Fruit fly (Drosophila melanogaster) whole organism, embryonic: ENCODE measurements around the gene Surf1.

Source experiments
- Asciz ChIP-seq: fragments of 200-800 bp; sonication (Bioruptor generic); optimal IDR thresholded peaks from 2 replicates; lab custom pipeline; 2017; ENCODE audit warnings: missing biosample characterization, mild to moderate bottlenecking, missing genetic modification characterization, missing genetic modification reagents
- Bgb ChIP-seq: fragments of 200-800 bp; sonication (Bioruptor generic); IDR thresholded peaks from 2 replicates; pipeline ENCODE4 v1.3.6; 2022; ENCODE audit warnings: missing biosample characterization, missing genetic modification characterization; ENCODE audit not compliant: partially characterized antibody
- C15 ChIP-seq: fragments of 200-800 bp; sonication (Bioruptor generic); IDR thresholded peaks from 3 replicates; pipeline ENCODE4 v1.3.6; 2022; ENCODE audit warnings: missing biosample characterization, missing genetic modification characterization
- CG10267 ChIP-seq: fragments of 200-800 bp; sonication (Bioruptor generic); optimal IDR thresholded peaks from 2 replicates; lab custom pipeline; 2018; ENCODE audit warnings: missing biosample characterization, mild to moderate bottlenecking, missing genetic modification characterization, moderate library complexity
- CG11696 ChIP-seq: fragments of 200-800 bp; sonication (Bioruptor generic); IDR thresholded peaks from 2 replicates; pipeline ENCODE4 v1.3.6; 2022; ENCODE audit warnings: missing biosample characterization, missing genetic modification characterization
- CG12104 ChIP-seq: fragments of 200-800 bp; sonication (Bioruptor generic); optimal IDR thresholded peaks from 3 replicates; lab custom pipeline; 2016; ENCODE audit warnings: missing biosample characterization, missing genetic modification characterization
- CG12155 ChIP-seq: fragments of 200-800 bp; sonication (Bioruptor generic); optimal IDR thresholded peaks from 3 replicates; lab custom pipeline; 2016; ENCODE audit warnings: missing biosample characterization, missing genetic modification characterization
- CG12219 ChIP-seq: fragments of 200-800 bp; sonication (Bioruptor generic); optimal IDR thresholded peaks from 3 replicates; lab custom pipeline; 2018; ENCODE audit warnings: missing biosample characterization, mild to moderate bottlenecking, missing genetic modification characterization
- CG13624 ChIP-seq: fragments of 200-800 bp; sonication (Bioruptor generic); optimal IDR thresholded peaks from 2 replicates; lab custom pipeline; 2016; ENCODE audit warnings: missing biosample characterization, missing genetic modification characterization
- CG14710 ChIP-seq: fragments of 200-800 bp; sonication (Bioruptor generic); optimal IDR thresholded peaks from 3 replicates; lab custom pipeline; 2019; ENCODE audit warnings: missing biosample characterization, mild to moderate bottlenecking, missing genetic modification characterization, moderate library complexity
- CG1832 ChIP-seq: fragments of 200-800 bp; sonication (Bioruptor generic); optimal IDR thresholded peaks from 2 replicates; lab custom pipeline; 2017; ENCODE audit warnings: missing biosample characterization, mild to moderate bottlenecking, missing genetic modification characterization, inconsistent platforms
- CG2202 ChIP-seq: fragments of 200-800 bp; sonication (Bioruptor generic); optimal IDR thresholded peaks from 2 replicates; lab custom pipeline; 2018; ENCODE audit warnings: missing biosample characterization, mild to moderate bottlenecking, missing genetic modification characterization
- CG2712 ChIP-seq: fragments of 200-800 bp; optimal IDR thresholded peaks from 3 replicates; lab custom pipeline; 2019; ENCODE audit warnings: missing biosample characterization, mild to moderate bottlenecking, missing genetic modification characterization, moderate library complexity
- CG32532 ChIP-seq: fragments of 200-800 bp; sonication (Bioruptor generic); IDR thresholded peaks from 2 replicates; pipeline ENCODE4 v1.3.6; 2022; ENCODE audit warnings: missing biosample characterization, missing genetic modification characterization
- CG32772 ChIP-seq: fragments of 200-800 bp; sonication (Bioruptor generic); IDR thresholded peaks from 2 replicates; pipeline ENCODE4 v1.3.6; 2022; ENCODE audit warnings: missing biosample characterization, missing genetic modification characterization
- CG3407 ChIP-seq: fragments of 200-800 bp; sonication (Bioruptor generic); optimal IDR thresholded peaks from 2 replicates; lab custom pipeline; 2018; ENCODE audit warnings: missing biosample characterization, mild to moderate bottlenecking, missing genetic modification characterization
- CG4730 ChIP-seq: fragments of 200-800 bp; sonication (Bioruptor generic); IDR thresholded peaks from 2 replicates; pipeline ENCODE4 v1.3.6; 2022; ENCODE audit warnings: missing biosample characterization, missing genetic modification characterization
- CG7271 ChIP-seq: fragments of 200-800 bp; sonication (Bioruptor generic); optimal IDR thresholded peaks from 2 replicates; lab custom pipeline; 2018; ENCODE audit warnings: missing biosample characterization, mild to moderate bottlenecking, missing genetic modification characterization, moderate library complexity
- CG7963 ChIP-seq: fragments of 200-800 bp; sonication (Bioruptor generic); IDR thresholded peaks from 3 replicates; pipeline ENCODE4 v1.3.6; 2022; ENCODE audit warnings: missing biosample characterization, missing genetic modification characterization; ENCODE audit not compliant: partially characterized antibody
- CG8281 ChIP-seq: fragments of 200-800 bp; sonication (Bioruptor generic); optimal IDR thresholded peaks from 2 replicates; lab custom pipeline; 2018; ENCODE audit warnings: missing biosample characterization, mild to moderate bottlenecking, missing genetic modification characterization, moderate library complexity
- D19A ChIP-seq: fragments of 200-800 bp; optimal IDR thresholded peaks from 3 replicates; lab custom pipeline; 2019; ENCODE audit warnings: missing biosample characterization, mild to moderate bottlenecking, missing genetic modification characterization, moderate library complexity
- Dp ChIP-seq: fragments of 200-800 bp; sonication (Bioruptor generic); optimal IDR thresholded peaks from 2 replicates; lab custom pipeline; 2018; ENCODE audit warnings: missing biosample characterization, mild to moderate bottlenecking, missing genetic modification characterization, moderate library complexity
- Hey ChIP-seq: fragments of 200-800 bp; sonication (Bioruptor generic); optimal IDR thresholded peaks from 3 replicates; lab custom pipeline; 2018; ENCODE audit warnings: missing biosample characterization, mild to moderate bottlenecking, missing genetic modification characterization
- Mad ChIP-seq: fragments of 200-800 bp; sonication (Bioruptor generic); optimal IDR thresholded peaks from 2 replicates; lab custom pipeline; 2016; ENCODE audit warnings: missing biosample characterization, missing genetic modification characterization
- NC2α ChIP-seq: fragments of 200-800 bp; sonication (Bioruptor generic); optimal IDR thresholded peaks from 2 replicates; lab custom pipeline; 2016; ENCODE audit warnings: missing biosample characterization, missing genetic modification characterization
- Pdp1 ChIP-seq, 2 experiments: fragments of 200-800 bp; sonication (Bioruptor generic); optimal IDR thresholded peaks; 3 replicates each; lab custom pipeline; 2016; ENCODE audit warnings: missing biosample characterization in 2 of 2, missing genetic modification characterization in 2 of 2, mild to moderate bottlenecking in 1 of 2, moderate library complexity in 1 of 2
- Tbp ChIP-seq: fragments of >200 bp; optimal IDR thresholded peaks from 2 replicates; lab custom pipeline; 2018; ENCODE audit warnings: missing biosample characterization, missing genetic modification characterization
- abd-A ChIP-seq: fragments of 200-800 bp; sonication (Bioruptor generic); optimal IDR thresholded peaks from 3 replicates; lab custom pipeline; 2019; ENCODE audit warnings: missing biosample characterization, mild to moderate bottlenecking, missing genetic modification characterization, moderate library complexity
- ase ChIP-seq: fragments of 200-800 bp; sonication (Bioruptor generic); IDR thresholded peaks from 3 replicates; pipeline ENCODE4 v1.3.6; 2022; ENCODE audit warnings: missing biosample characterization, missing genetic modification characterization
- az2 ChIP-seq: fragments of 200-800 bp; sonication (Bioruptor generic); optimal IDR thresholded peaks from 3 replicates; lab custom pipeline; 2016; ENCODE audit warnings: missing biosample characterization, missing genetic modification characterization
- dysf ChIP-seq: fragments of 200-800 bp; sonication (Bioruptor generic); IDR thresholded peaks from 3 replicates; pipeline ENCODE4 v1.3.6; 2022; ENCODE audit warnings: missing biosample characterization, missing genetic modification characterization
- en ChIP-seq: fragments of 200-800 bp; sonication (Bioruptor generic); optimal IDR thresholded peaks from 2 replicates; lab custom pipeline; 2016; ENCODE audit warnings: missing biosample characterization, missing genetic modification characterization
- ewg ChIP-seq: fragments of 200-800 bp; sonication (Bioruptor generic); optimal IDR thresholded peaks from 3 replicates; lab custom pipeline; 2017; ENCODE audit warnings: mild to moderate bottlenecking, missing biosample characterization, missing genetic modification reagents, missing genetic modification characterization
- fd102C ChIP-seq: fragments of 200-800 bp; sonication (Bioruptor generic); optimal IDR thresholded peaks from 2 replicates; lab custom pipeline; 2018; ENCODE audit warnings: missing biosample characterization, mild to moderate bottlenecking, missing genetic modification characterization, moderate library complexity
- fd3F ChIP-seq: fragments of 200-800 bp; sonication (Bioruptor generic); optimal IDR thresholded peaks from 2 replicates; lab custom pipeline; 2018; ENCODE audit warnings: missing biosample characterization, mild to moderate bottlenecking, missing genetic modification characterization, moderate library complexity
- fd96Cb ChIP-seq: fragments of 200-800 bp; sonication (Bioruptor generic); optimal IDR thresholded peaks from 2 replicates; lab custom pipeline; 2018; ENCODE audit warnings: missing biosample characterization, mild to moderate bottlenecking, missing genetic modification characterization, moderate library complexity
- fru ChIP-seq: fragments of >200 bp; optimal IDR thresholded peaks from 2 replicates; lab custom pipeline; 2017
- grn ChIP-seq: fragments of 200-800 bp; sonication (Bioruptor generic); optimal IDR thresholded peaks from 3 replicates; lab custom pipeline; 2017; ENCODE audit warnings: missing biosample characterization, missing genetic modification characterization
- ham ChIP-seq: fragments of 200-800 bp; sonication (Bioruptor generic); IDR thresholded peaks from 2 replicates; pipeline ENCODE4 v1.3.6; 2022; ENCODE audit warnings: missing biosample characterization, missing genetic modification characterization
- ind ChIP-seq: fragments of 200-800 bp; sonication (Bioruptor generic); optimal IDR thresholded peaks from 3 replicates; lab custom pipeline; 2016; ENCODE audit warnings: missing biosample characterization, missing genetic modification characterization
- lab ChIP-seq: fragments of 200-800 bp; sonication (Bioruptor generic); optimal IDR thresholded peaks from 3 replicates; lab custom pipeline; 2017; ENCODE audit warnings: missing biosample characterization, missing genetic modification characterization, mild to moderate bottlenecking, moderate library complexity, missing genetic modification reagents
- org-1 ChIP-seq: fragments of 200-800 bp; sonication (Bioruptor generic); optimal IDR thresholded peaks from 2 replicates; lab custom pipeline; 2017; ENCODE audit warnings: missing biosample characterization, missing genetic modification characterization
- rib ChIP-seq: fragments of 200-800 bp; sonication (Bioruptor generic); IDR thresholded peaks from 2 replicates; pipeline ENCODE4 v1.3.6; 2022; ENCODE audit warnings: missing biosample characterization, missing genetic modification characterization
- slp2 ChIP-seq: fragments of 200-800 bp; sonication (Bioruptor generic); optimal IDR thresholded peaks from 2 replicates; lab custom pipeline; 2016; ENCODE audit warnings: missing biosample characterization, missing genetic modification characterization
- sna ChIP-seq: fragments of 200-800 bp; sonication (Bioruptor generic); IDR thresholded peaks from 2 replicates; pipeline ENCODE4 v1.3.6; 2022; ENCODE audit warnings: missing biosample characterization, missing genetic modification characterization; ENCODE audit not compliant: partially characterized antibody
- tin ChIP-seq: fragments of 200-800 bp; sonication (Bioruptor generic); optimal IDR thresholded peaks from 3 replicates; lab custom pipeline; 2016; ENCODE audit warnings: missing biosample characterization, missing genetic modification characterization
- trem ChIP-seq: fragments of 200-800 bp; optimal IDR thresholded peaks from 3 replicates; lab custom pipeline; 2019; ENCODE audit warnings: missing biosample characterization, mild to moderate bottlenecking, missing genetic modification characterization, moderate library complexity
- ttk ChIP-seq: fragments of 200-800 bp; sonication (Bioruptor generic); IDR thresholded peaks from 2 replicates; pipeline ENCODE4 v2.1.2; 2022; ENCODE audit warnings: missing biosample characterization, missing genetic modification characterization
- twi ChIP-seq: fragments of 200-800 bp; optimal IDR thresholded peaks from 2 replicates; lab custom pipeline; 2019; ENCODE audit warnings: missing biosample characterization, mild to moderate bottlenecking, missing genetic modification characterization, moderate library complexity
- zf30C ChIP-seq: fragments of 200-800 bp; sonication (Bioruptor generic); optimal IDR thresholded peaks from 3 replicates; lab custom pipeline; 2018; ENCODE audit warnings: missing biosample characterization, mild to moderate bottlenecking, missing genetic modification characterization

The Surf1 gene

DNA sequence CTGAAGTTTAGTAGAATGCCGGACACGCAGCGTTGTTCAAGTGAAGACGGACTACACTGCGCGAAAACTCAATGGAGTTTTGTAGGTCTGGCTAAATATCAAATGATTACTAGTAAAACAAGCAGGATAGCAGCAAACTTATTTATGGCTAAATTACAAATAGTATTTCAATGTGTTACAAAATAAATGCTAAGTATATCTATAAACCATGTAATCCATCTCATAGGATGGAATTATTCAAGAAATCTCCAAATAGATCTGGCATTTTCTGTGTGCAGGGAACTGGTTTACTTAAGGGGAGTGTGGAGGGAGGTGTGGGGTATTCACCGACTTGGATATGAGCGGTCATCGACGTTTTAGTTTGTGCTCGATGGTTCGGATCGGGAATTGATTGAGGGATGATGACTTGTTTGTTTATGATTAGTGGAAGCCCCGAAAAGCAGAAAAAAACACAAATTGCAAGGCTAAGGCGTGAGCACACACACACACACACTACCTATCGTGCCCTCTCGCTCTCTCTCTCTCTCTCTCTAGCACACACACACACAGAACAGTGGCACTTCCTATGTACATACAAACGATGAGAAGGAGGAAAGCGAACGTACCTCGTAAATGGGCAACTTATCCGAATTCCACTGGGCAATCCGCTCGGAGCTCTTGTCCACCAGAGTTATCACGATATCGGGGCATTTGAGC is 5.8 kb downstream of the Surf1 start (continued):
- TF ChIP-seq ind (peak; percentile 78), ttk (GFP tag; lab: Robert Waterston, UW) (peak; percentile 70), Tbp (GFP tag; lab: Kevin White, UChicago) (no peak), dysf (peak; percentile 88), Mad (GFP tag; lab: Kevin White, UChicago) (peak; percentile 71), Asciz (GFP tag; lab: Kevin White, UChicago) (peak; percentile 65), abd-A (tag; lab: Kevin White, UChicago) (no peak), CG7963 (no peak), slp2 (peak; percentile 83), CG12104 (GFP tag; lab: Kevin White, UChicago) (peak; percentile 73), CG12155 (GFP tag; lab: Kevin White, UChicago) (peak; percentile 79), fd102C (GFP tag; lab: Kevin White, UChicago) (no peak), CG3407 (GFP tag; lab: Kevin White, UChicago) (peak; percentile 69), rib (GFP tag; lab: Robert Waterston, UW) (no peak), ham (GFP tag; lab: Robert Waterston, UW) (no peak), tin (GFP tag; lab: Kevin White, UChicago) (peak; percentile 80), grn (GFP tag; lab: Kevin White, UChicago) (peak; percentile 47), CG14710 (peak; percentile 80), Pdp1 (GFP tag; optimal IDR thresholded peaks at IDR 0.05; lab: Kevin White, UChicago) (peak; percentile 74 to 75), fd96Cb (peak; percentile 85), CG12219 (GFP tag; lab: Kevin White, UChicago) (peak; percentile 90), fru (lab: Kevin White, UChicago) (no peak), trem (tag; lab: Kevin White, UChicago) (peak; percentile 70), fd3F (GFP tag; lab: Kevin White, UChicago) (peak; percentile 74), CG4730 (GFP tag; lab: Robert Waterston, UW) (peak; percentile 51; the same call in 1 of the 2 replicates), CG11696 (GFP tag; lab: Robert Waterston, UW) (peak; percentile 41; the same call in 1 of the 2 replicates), Hey (tag; lab: Kevin White, UChicago) (no peak), sna (no peak), lab (peak; percentile 83), C15 (GFP tag; lab: Robert Waterston, UW) (no peak), CG13624 (GFP tag; lab: Kevin White, UChicago) (peak; percentile 76), az2 (GFP tag; lab: Kevin White, UChicago) (peak; percentile 85), CG2202 (tag; lab: Kevin White, UChicago) (peak; percentile 69), NC2α (GFP tag; lab: Kevin White, UChicago) (peak; percentile 73), Dp (no peak), twi (tag; lab: Kevin White, UChicago) (peak; percentile 54), en (GFP tag; lab: Kevin White, UChicago) (peak; percentile 75), CG2712 (peak; percentile 89), D19A (peak; percentile 81), CG7271 (tag; lab: Kevin White, UChicago) (no peak), ewg (GFP tag; lab: Kevin White, UChicago) (peak; percentile 60), CG10267 (tag; lab: Kevin White, UChicago) (peak; percentile 75), CG32532 (GFP tag; lab: Robert Waterston, UW) (peak; percentile 77), ase (peak; percentile 58; the same call in 2 of the 3 replicates), CG8281 (peak; percentile 40), CG32772 (peak; percentile 66), Bgb (GFP tag; lab: Robert Waterston, UW) (no peak), zf30C (GFP tag; lab: Kevin White, UChicago) (peak; percentile 90), CG1832 (GFP tag; lab: Kevin White, UChicago) (peak; percentile 79), org-1 (GFP tag; lab: Kevin White, UChicago) (peak; percentile 82)
